Fruit fly (Drosophila melanogaster): ENCODE measurements around the gene ush.

ush gene

dm6 chr2L:485825-486240, 9.8 kb downstream of the ush start (continued):
- TF ChIP-seq CG11247 (GFP tag; IDR thresholded peaks at IDR 0.05), result peak; percentile 87
- peak; percentile 98 for TF ChIP-seq Med (GFP tag)
- peak; percentile 85 for TF ChIP-seq ewg (GFP tag; optimal IDR thresholded peaks at IDR 0.05)
- peak; percentile 96 for TF ChIP-seq CG6813 (GFP tag; optimal IDR thresholded peaks at IDR 0.05)
- no peak for TF ChIP-seq prd (optimal IDR thresholded peaks at IDR 0.05)
- peak; percentile 64; the same call in 2 of the 3 replicates for TF ChIP-seq prd (GFP tag; IDR thresholded peaks at IDR 0.05)
- no peak for TF ChIP-seq lov (optimal IDR thresholded peaks at IDR 0.05)
- TF ChIP-seq lov (GFP tag; IDR thresholded peaks at IDR 0.05), result peak; percentile 87
- peak; percentile 70 for TF ChIP-seq ap (GFP tag; IDR thresholded peaks at IDR 0.05)
- peak; percentile 74 for TF ChIP-seq gcm2 (GFP tag; optimal IDR thresholded peaks at IDR 0.05)
- peak; percentile 45 for TF ChIP-seq Usf (GFP tag; optimal IDR thresholded peaks at IDR 0.05)
- TF ChIP-seq CG2202 (tag; optimal IDR thresholded peaks at IDR 0.05), result peak; percentile 94
- TF ChIP-seq CG14710 (tag; optimal IDR thresholded peaks at IDR 0.05), result peak; percentile 75
- TF ChIP-seq CG1647 (GFP tag; optimal IDR thresholded peaks at IDR 0.05), result peak; percentile 78
- TF ChIP-seq usp (GFP tag; optimal IDR thresholded peaks at IDR 0.05), result no peak
- TF ChIP-seq ro (GFP tag; IDR thresholded peaks at IDR 0.05), result peak; percentile 54; the same call in 1 of the 2 replicates
- peak; percentile 70; the same call in 2 of the 3 replicates for TF ChIP-seq CG17361 (GFP tag; IDR thresholded peaks at IDR 0.05)
- TF ChIP-seq Dref (GFP tag; IDR thresholded peaks at IDR 0.05), result peak; percentile 27; the same call in 1 of the 2 replicates
- peak; percentile 96 for TF ChIP-seq Asciz (GFP tag; optimal IDR thresholded peaks at IDR 0.05)
- peak; percentile 78 for TF ChIP-seq CG17186 (GFP tag; optimal IDR thresholded peaks at IDR 0.05)
- peak; percentile 86 for TF ChIP-seq Atf3 (GFP tag; optimal IDR thresholded peaks at IDR 0.05)
- TF ChIP-seq gce (GFP tag; IDR thresholded peaks at IDR 0.05), result peak; percentile 95
- no peak for TF ChIP-seq HLH4C (GFP tag; IDR thresholded peaks at IDR 0.05; ENCODE audit: partially characterized antibody)
- TF ChIP-seq B-H1 (GFP tag; IDR thresholded peaks at IDR 0.05), result peak; percentile 64; the same call in 2 of the 3 replicates
- TF ChIP-seq pum (GFP tag; optimal IDR thresholded peaks at IDR 0.05), result peak; percentile 74
- TF ChIP-seq Lim3 (GFP tag; IDR thresholded peaks at IDR 0.05), result peak; percentile 28; the same call in 1 of the 2 replicates
- TF ChIP-seq da (GFP tag; optimal IDR thresholded peaks at IDR 0.05), result peak; percentile 82
- TF ChIP-seq Bdp1 (GFP tag; optimal IDR thresholded peaks at IDR 0.05), result peak; percentile 83
- peak; percentile 95 for TF ChIP-seq CG18599 (GFP tag; optimal IDR thresholded peaks at IDR 0.05)
- TF ChIP-seq lmd (GFP tag; IDR thresholded peaks at IDR 0.05), result peak; percentile 45
- TF ChIP-seq yki (optimal IDR thresholded peaks at IDR 0.05), result no peak
- TF ChIP-seq NC2α (GFP tag; optimal IDR thresholded peaks at IDR 0.05), result peak; percentile 86
- peak; percentile 78 for TF ChIP-seq exex (tag; optimal IDR thresholded peaks at IDR 0.05)
- TF ChIP-seq CG7745 (tag; optimal IDR thresholded peaks at IDR 0.05), result peak; percentile 81
- TF ChIP-seq so (GFP tag; IDR thresholded peaks at IDR 0.05), result peak; percentile 94
- TF ChIP-seq CG15011 (GFP tag; optimal IDR thresholded peaks at IDR 0.05), result peak; percentile 83
- peak; percentile 74 for TF ChIP-seq CG10366 (GFP tag; IDR thresholded peaks at IDR 0.05)
- TF ChIP-seq gsb-n (tag; optimal IDR thresholded peaks at IDR 0.05), result peak; percentile 86
- TF ChIP-seq seq (GFP tag; IDR thresholded peaks at IDR 0.05), result peak; percentile 90
- peak; percentile 63 for TF ChIP-seq mam (GFP tag; optimal IDR thresholded peaks at IDR 0.05)
- TF ChIP-seq CG12299 (tag; optimal IDR thresholded peaks at IDR 0.05), result peak; percentile 91
- TF ChIP-seq CG1792 (GFP tag; optimal IDR thresholded peaks at IDR 0.05), result peak; percentile 96
- TF ChIP-seq CG11456 (GFP tag; IDR thresholded peaks at IDR 0.05), result peak; percentile 76; the same call in 2 of the 3 replicates
- TF ChIP-seq Dip2 (GFP tag; IDR thresholded peaks at IDR 0.05), result no peak
- peak; percentile 49 for TF ChIP-seq H2.0 (GFP tag; IDR thresholded peaks at IDR 0.05)
- peak; percentile 58 for TF ChIP-seq Oli (tag; optimal IDR thresholded peaks at IDR 0.05)
- peak; percentile 96 for TF ChIP-seq CG33213 (GFP tag; optimal IDR thresholded peaks at IDR 0.05)
- peak; percentile 63 for TF ChIP-seq TFAM (GFP tag; optimal IDR thresholded peaks at IDR 0.05)
- TF ChIP-seq Atf6 (GFP tag; IDR thresholded peaks at IDR 0.05), result peak; percentile 90
- TF ChIP-seq Sin3A (optimal IDR thresholded peaks at IDR 0.05), result no peak
- TF ChIP-seq sd (tag; optimal IDR thresholded peaks at IDR 0.05), result peak; percentile 82
- TF ChIP-seq CG9609 (GFP tag; optimal IDR thresholded peaks at IDR 0.05), result peak; percentile 86
- no peak for TF ChIP-seq CG42726 (GFP tag; IDR thresholded peaks at IDR 0.05; ENCODE audit: partially characterized antibody)

Measured in whole organism, embryonic.